Worm (Caenorhabditis elegans) whole organism, mixed stage, embryonic: ENCODE results near the gene fbxb-17.
"Not testable (repeated sequence)": the region's sequence is repeated elsewhere in the genome, so short reads cannot be mapped to it uniquely, and the experiment has no call there.

Source experiments
- M03D4.4 ChIP-seq: sonication (generic microtip); optimal IDR thresholded peaks from 2 replicates; lab custom pipeline; 2017; ENCODE audit warnings: mild to moderate bottlenecking, missing genetic modification characterization, missing compliant biosample characterization
- bed-3 ChIP-seq: fragments of 200-800 bp; sonication (Bioruptor generic); optimal IDR thresholded peaks from 3 replicates; lab custom pipeline; 2018; ENCODE audit warnings: mild to moderate bottlenecking, missing genetic modification characterization, moderate library complexity, missing compliant biosample characterization
- blmp-1 ChIP-seq: fragments of 150-350 bp; optimal IDR thresholded peaks from 2 replicates; lab custom pipeline; 2014; ENCODE audit warnings: missing biosample characterization, missing genetic modification characterization
- ceh-39 ChIP-seq: fragments of 150-350 bp; optimal IDR thresholded peaks from 2 replicates; lab custom pipeline; 2014; ENCODE audit warnings: missing biosample characterization, missing genetic modification characterization
- ceh-43 ChIP-seq: fragments of 200-800 bp; sonication (Bioruptor generic); optimal IDR thresholded peaks from 2 replicates; lab custom pipeline; 2018; ENCODE audit warnings: mild to moderate bottlenecking, missing genetic modification characterization, moderate library complexity, missing compliant biosample characterization
- ceh-83 ChIP-seq: fragments of 200-800 bp; sonication (Bioruptor generic); optimal IDR thresholded peaks from 2 replicates; lab custom pipeline; 2018; ENCODE audit warnings: mild to moderate bottlenecking, missing genetic modification characterization, missing compliant biosample characterization
- ces-1 ChIP-seq: fragments of 150-350 bp; optimal IDR thresholded peaks from 2 replicates; lab custom pipeline; 2014; ENCODE audit warnings: missing biosample characterization, missing genetic modification reagents, missing genetic modification characterization
- cnd-1 ChIP-seq: fragments of 200-800 bp; sonication (Bioruptor generic); optimal IDR thresholded peaks from 2 replicates; lab custom pipeline; 2018; ENCODE audit warnings: mild to moderate bottlenecking, missing genetic modification characterization, missing compliant biosample characterization
- drap-1 ChIP-seq: fragments of 200-800 bp; sonication (Bioruptor generic); optimal IDR thresholded peaks from 3 replicates; lab custom pipeline; 2018; ENCODE audit warnings: mild to moderate bottlenecking, missing genetic modification characterization, missing compliant biosample characterization
- elt-1 ChIP-seq: sonication (generic microtip); optimal IDR thresholded peaks from 2 replicates; lab custom pipeline; 2017; ENCODE audit warnings: missing genetic modification characterization, mild to moderate bottlenecking, missing compliant biosample characterization, antibody characterized with exemption, moderate library complexity, borderline replicate concordance; ENCODE audit not compliant: insufficient read depth
- elt-3 ChIP-seq: fragments of 150-350 bp; optimal IDR thresholded peaks from 2 replicates; lab custom pipeline; 2014; ENCODE audit warnings: missing biosample characterization, missing genetic modification characterization
- flh-1 ChIP-seq: fragments of 200-800 bp; sonication (Bioruptor generic); optimal IDR thresholded peaks from 2 replicates; lab custom pipeline; 2018; ENCODE audit warnings: mild to moderate bottlenecking, missing genetic modification characterization, moderate library complexity, missing compliant biosample characterization
- ham-2 ChIP-seq: fragments of 200-800 bp; sonication (Bioruptor generic); optimal IDR thresholded peaks from 2 replicates; lab custom pipeline; 2018; ENCODE audit warnings: mild to moderate bottlenecking, missing genetic modification characterization, missing compliant biosample characterization
- lin-13 ChIP-seq: fragments of 150-350 bp; optimal IDR thresholded peaks from 2 replicates; lab custom pipeline; 2014; ENCODE audit warnings: missing biosample characterization, missing genetic modification characterization
- lin-32 ChIP-seq: fragments of 200-800 bp; sonication (Bioruptor generic); optimal IDR thresholded peaks from 2 replicates; lab custom pipeline; 2018; ENCODE audit warnings: mild to moderate bottlenecking, missing genetic modification characterization, missing compliant biosample characterization
- mab-5 ChIP-seq: fragments of 150-350 bp; optimal IDR thresholded peaks from 2 replicates; lab custom pipeline; 2014; ENCODE audit warnings: missing biosample characterization, missing genetic modification characterization
- mls-2 ChIP-seq: sonication (generic microtip); optimal IDR thresholded peaks from 2 replicates; lab custom pipeline; 2016; ENCODE audit warnings: mild to moderate bottlenecking, missing genetic modification characterization, moderate library complexity, missing compliant biosample characterization
- nhr-12 ChIP-seq: fragments of 150-350 bp; optimal IDR thresholded peaks from 2 replicates; lab custom pipeline; 2014; ENCODE audit warnings: missing biosample characterization, missing genetic modification characterization
- nhr-2 ChIP-seq: fragments of 150-350 bp; optimal IDR thresholded peaks from 2 replicates; lab custom pipeline; 2014; ENCODE audit warnings: missing biosample characterization, missing genetic modification characterization
- nhr-237 ChIP-seq: fragments of 150-350 bp; optimal IDR thresholded peaks from 2 replicates; lab custom pipeline; 2014; ENCODE audit warnings: missing biosample characterization, missing genetic modification characterization
- nhr-76 ChIP-seq: sonication (generic microtip); optimal IDR thresholded peaks from 2 replicates; lab custom pipeline; 2017; ENCODE audit warnings: missing biosample characterization, missing genetic modification characterization
- pha-4 ChIP-seq: fragments of 150-350 bp; optimal IDR thresholded peaks from 2 replicates; lab custom pipeline; 2018; ENCODE audit warnings: missing biosample characterization, missing genetic modification reagents, missing genetic modification characterization
- sptf-1 ChIP-seq: sonication (generic microtip); optimal IDR thresholded peaks from 2 replicates; lab custom pipeline; 2017; ENCODE audit warnings: mild to moderate bottlenecking, missing genetic modification characterization, moderate library complexity, missing compliant biosample characterization
- tbx-8 ChIP-seq: fragments of 200-800 bp; sonication (Bioruptor generic); optimal IDR thresholded peaks from 2 replicates; lab custom pipeline; 2018; ENCODE audit warnings: mild to moderate bottlenecking, missing genetic modification characterization, moderate library complexity, missing compliant biosample characterization
- unc-120 ChIP-seq: sonication (generic microtip); optimal IDR thresholded peaks from 2 replicates; lab custom pipeline; 2017; ENCODE audit warnings: missing genetic modification characterization, missing compliant biosample characterization; ENCODE audit not compliant: poor library complexity, severe bottlenecking
- unc-39 ChIP-seq: fragments of 150-350 bp; optimal IDR thresholded peaks from 2 replicates; lab custom pipeline; 2014; ENCODE audit warnings: missing biosample characterization, missing genetic modification characterization
- unc-62 ChIP-seq: fragments of 150-350 bp; optimal IDR thresholded peaks from 2 replicates; lab custom pipeline; 2014; ENCODE audit warnings: missing biosample characterization, missing genetic modification reagents, missing genetic modification characterization
- ztf-11 ChIP-seq: fragments of 150-350 bp; optimal IDR thresholded peaks from 2 replicates; lab custom pipeline; 2014; ENCODE audit warnings: missing biosample characterization, missing genetic modification characterization

Gene fbxb-17

DNA sequence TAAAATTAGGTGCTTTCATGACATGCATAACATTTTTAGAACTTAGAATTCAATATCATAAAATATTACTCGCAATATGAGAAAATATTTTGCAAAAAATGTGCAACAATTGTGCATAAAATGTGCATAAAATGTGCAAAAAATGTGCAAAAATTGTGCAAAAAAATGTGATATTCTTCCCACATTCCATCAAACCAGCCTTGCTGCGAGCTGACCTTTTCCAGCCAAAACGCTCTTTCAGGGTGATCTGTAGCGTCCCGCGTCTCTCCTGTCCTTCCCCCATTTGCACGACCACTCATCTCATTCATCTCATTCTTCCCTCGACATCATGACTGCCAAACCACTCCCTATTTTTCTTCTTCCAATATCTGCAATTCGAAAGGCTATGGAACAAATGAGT is at the start of gene fbxb-17:
Gene fbxb-17, plus strand, starts transcription at position 301 of the 400 bp plus-strand sequence.
- TF ChIP-seq bed-3 (GFP tag; lab: Kevin White, UChicago) (no peak), mab-5 (tag; lab: Kevin White, UChicago) (no peak), lin-32 (GFP tag; lab: Kevin White, UChicago) (no peak), ceh-39 (tag; lab: Kevin White, UChicago) (no peak), elt-3 (tag; lab: Kevin White, UChicago) (no peak), lin-13 (tag; lab: Kevin White, UChicago) (no peak), ztf-11 (tag; lab: Kevin White, UChicago) (no peak), ceh-43 (GFP tag; lab: Kevin White, UChicago) (no peak)

DNA sequence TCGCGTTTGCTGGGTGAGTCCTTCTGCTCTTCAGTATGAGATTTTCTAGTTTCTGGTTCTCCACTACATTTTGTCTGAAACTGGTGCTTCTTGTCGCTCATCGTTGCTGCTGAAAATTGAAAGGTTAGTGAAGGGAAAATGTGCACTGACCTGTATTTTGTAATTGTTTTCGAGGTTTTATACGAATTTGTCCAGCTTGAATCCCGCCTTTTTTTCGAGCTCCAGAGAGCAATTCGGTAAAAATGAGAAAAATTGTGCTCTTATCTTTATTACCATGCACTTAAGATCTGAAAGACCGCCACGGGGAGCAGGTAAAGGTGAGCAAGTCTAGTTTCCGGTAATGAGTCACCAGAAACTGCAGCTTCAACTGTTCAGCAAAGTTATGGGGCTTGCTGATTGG is 48.4 kb upstream of the fbxb-17 start, which contains the start of gene C08E3.15:
Gene C08E3.15, minus strand, starts transcription at position 101 of the 400 bp plus-strand sequence.
- TF ChIP-seq nhr-237 (tag; lab: Kevin White, UChicago); unc-39; elt-3 (tag; lab: Kevin White, UChicago): not testable (repeated sequence)

DNA sequence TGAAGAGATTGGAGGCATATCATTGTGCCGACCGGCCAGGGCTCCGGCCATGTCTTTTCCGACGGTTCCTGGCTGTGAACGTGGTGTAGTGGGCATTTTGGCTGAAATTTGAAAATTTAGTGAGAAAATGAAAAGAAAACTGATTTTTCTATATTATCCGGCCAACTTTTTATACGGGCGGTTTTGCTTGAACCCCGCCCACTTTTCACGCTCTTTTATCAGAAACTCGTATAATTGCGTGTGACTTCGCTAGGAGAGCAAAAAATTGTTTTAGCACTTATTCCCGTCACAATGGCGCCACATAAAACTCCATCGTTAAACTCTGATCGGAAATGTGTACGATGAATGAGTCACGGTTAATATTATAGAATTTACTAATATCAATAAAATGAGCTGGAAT is 44.0 kb upstream of the fbxb-17 start, which contains the start of gene C08E3.13:
Gene C08E3.13, minus strand, starts transcription at position 101 of the 400 bp plus-strand sequence.
- not testable (repeated sequence) for TF ChIP-seq ztf-11 (tag; lab: Kevin White, UChicago); unc-62 (GFP tag; lab: Kevin White, UChicago); ham-2

DNA sequence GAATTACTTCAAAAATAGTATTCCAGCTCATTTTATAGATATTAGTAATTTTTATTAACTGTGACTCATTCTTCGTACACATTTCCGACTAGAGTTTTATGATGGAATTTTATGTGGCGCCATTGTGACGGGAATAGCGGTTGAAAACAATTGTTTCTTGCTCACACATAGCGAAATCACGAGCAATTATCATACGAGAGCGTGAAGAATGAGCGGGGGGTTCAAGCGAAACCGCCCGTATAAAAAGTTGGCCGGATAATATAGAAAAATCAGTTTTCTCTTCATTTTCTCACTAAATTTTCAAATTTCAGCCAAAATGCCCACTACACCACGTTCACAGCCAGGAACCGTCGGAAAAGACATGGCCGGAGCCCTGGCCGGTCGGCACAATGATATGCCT is 42.7 kb upstream of the fbxb-17 start, which contains the start of gene C08E3.1:
Gene C08E3.1, plus strand, starts transcription at position 301 of the 400 bp plus-strand sequence.
- not testable (repeated sequence) for TF ChIP-seq M03D4.4 (tag; lab: Kevin White, UChicago); mls-2 (tag; lab: Kevin White, UChicago); ces-1 (GFP tag; lab: Kevin White, UChicago)
- TF ChIP-seq, all 35 proteins: peak for 0; not testable (repeated sequence) for 35

DNA sequence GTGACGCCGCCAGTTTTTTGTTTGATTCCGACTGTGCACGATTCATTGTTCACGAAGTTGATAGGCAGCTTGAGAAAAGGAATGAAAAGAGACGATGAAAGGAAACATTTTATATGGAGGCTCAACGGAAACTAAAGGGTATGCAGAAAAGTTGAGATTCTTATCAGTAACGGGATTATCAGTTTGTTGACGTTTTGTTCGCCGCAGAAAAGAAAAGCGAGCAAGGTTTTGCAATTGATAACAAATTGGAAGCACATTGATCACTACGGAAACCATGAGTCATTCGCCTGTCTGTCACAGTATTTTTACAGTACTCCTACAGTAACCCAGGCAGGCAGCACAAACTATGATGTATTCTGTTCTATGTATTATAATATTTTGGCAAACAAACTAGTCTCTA is 40.2 kb upstream of the fbxb-17 start:
- no peak for TF ChIP-seq lin-13 (tag; lab: Kevin White, UChicago)
- TF ChIP-seq pha-4 (tag; lab: Kevin White, UChicago): no peak
- TF ChIP-seq unc-39: no peak
- TF ChIP-seq nhr-76 (tag; lab: Kevin White, UChicago): no peak
- TF ChIP-seq tbx-8 (GFP tag; lab: Kevin White, UChicago): no peak
- TF ChIP-seq nhr-2 (tag; lab: Kevin White, UChicago): no peak
- no peak for TF ChIP-seq sptf-1 (tag; lab: Kevin White, UChicago)
- no peak for TF ChIP-seq ceh-83 (GFP tag; lab: Kevin White, UChicago)
- TF ChIP-seq ces-1 (GFP tag; lab: Kevin White, UChicago): no peak
- TF ChIP-seq nhr-12 (tag; lab: Kevin White, UChicago): no peak
- no peak for TF ChIP-seq drap-1 (GFP tag; lab: Kevin White, UChicago)
- TF ChIP-seq mab-5 (tag; lab: Kevin White, UChicago): no peak
- TF ChIP-seq cnd-1 (tag; lab: Kevin White, UChicago): no peak
- TF ChIP-seq unc-62 (GFP tag; lab: Kevin White, UChicago): no peak
- TF ChIP-seq flh-1: no peak
- no peak for TF ChIP-seq blmp-1
- no peak for TF ChIP-seq unc-120 (tag; lab: Kevin White, UChicago)

DNA sequence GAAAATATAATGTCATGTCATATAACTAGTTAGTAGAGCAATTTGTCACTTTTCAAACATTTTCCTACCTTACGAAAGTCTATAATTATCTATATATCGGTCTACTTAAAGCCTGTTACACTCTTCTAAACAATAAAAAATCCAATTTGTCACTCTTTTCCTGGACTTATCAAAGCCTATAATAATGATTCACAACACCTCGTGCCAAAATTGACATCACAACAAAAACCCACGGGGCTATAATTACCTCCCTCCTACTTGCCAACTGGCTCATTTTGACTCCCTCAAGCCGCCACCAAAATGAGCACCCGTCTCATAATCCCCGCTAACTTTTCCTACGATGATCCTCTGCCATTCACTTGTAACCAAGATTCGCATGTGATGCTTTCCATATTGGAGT is 39.8 kb upstream of the fbxb-17 start, which contains the start of gene srg-20:
Gene srg-20, plus strand, starts transcription at position 301 of the 400 bp plus-strand sequence.
- not testable (repeated sequence) for TF ChIP-seq elt-1, unc-120, ceh-39 (tag; lab: Kevin White, UChicago)
